Worm (Caenorhabditis elegans) whole organism, midembryonic: ENCODE results near the gene dyf-6.

Experiments
- T22C8.4 ChIP-seq: fragments of 200-800 bp; sonication (Bioruptor generic); IDR thresholded peaks from 2 replicates; pipeline ENCODE4 v1.3.6; 2022; ENCODE audit warnings: missing genetic modification characterization, missing compliant biosample characterization
- cog-1 ChIP-seq: sonication (generic microtip); optimal IDR thresholded peaks from 2 replicates; lab custom pipeline; 2016; ENCODE audit warnings: missing genetic modification characterization, missing compliant biosample characterization
- flt-1 ChIP-seq: fragments of 200-800 bp; sonication (Bioruptor generic); IDR thresholded peaks from 2 replicates; pipeline ENCODE4 v1.3.6; 2022; ENCODE audit warnings: missing genetic modification characterization, missing compliant biosample characterization
- klf-2 ChIP-seq: fragments of 200-800 bp; sonication (Bioruptor generic); conservative IDR thresholded peaks from 2 replicates; pipeline ENCODE4 v1.3.6; 2022; ENCODE audit warnings: missing genetic modification reagents, missing genetic modification characterization, missing compliant biosample characterization
- med-1 ChIP-seq: sonication (generic microtip); optimal IDR thresholded peaks from 2 replicates; lab custom pipeline; 2017; ENCODE audit warnings: missing genetic modification characterization, mild to moderate bottlenecking, missing compliant biosample characterization, antibody characterized with exemption, missing genetic modification reagents; ENCODE audit not compliant: insufficient read depth
- ref-1 ChIP-seq: fragments of 200-800 bp; sonication (Bioruptor generic); conservative IDR thresholded peaks from 2 replicates; pipeline ENCODE4 v1.3.6; 2022; ENCODE audit warnings: missing genetic modification reagents, missing genetic modification characterization, missing compliant biosample characterization
- tab-1 ChIP-seq: fragments of 200-800 bp; sonication (Bioruptor generic); IDR thresholded peaks from 2 replicates; pipeline ENCODE4 v1.3.6; 2022; ENCODE audit warnings: missing genetic modification characterization, missing compliant biosample characterization
- ztf-23 ChIP-seq: fragments of 200-800 bp; sonication (Bioruptor generic); IDR thresholded peaks from 2 replicates; pipeline ENCODE4 v1.3.6; 2022; ENCODE audit warnings: missing genetic modification reagents, missing genetic modification characterization, missing compliant biosample characterization
- ztf-29 ChIP-seq: fragments of 200-800 bp; sonication (Bioruptor generic); IDR thresholded peaks from 2 replicates; pipeline ENCODE4 v1.3.6; 2022; ENCODE audit warnings: missing genetic modification reagents, missing genetic modification characterization, missing compliant biosample characterization

dyf-6 gene

DNA sequence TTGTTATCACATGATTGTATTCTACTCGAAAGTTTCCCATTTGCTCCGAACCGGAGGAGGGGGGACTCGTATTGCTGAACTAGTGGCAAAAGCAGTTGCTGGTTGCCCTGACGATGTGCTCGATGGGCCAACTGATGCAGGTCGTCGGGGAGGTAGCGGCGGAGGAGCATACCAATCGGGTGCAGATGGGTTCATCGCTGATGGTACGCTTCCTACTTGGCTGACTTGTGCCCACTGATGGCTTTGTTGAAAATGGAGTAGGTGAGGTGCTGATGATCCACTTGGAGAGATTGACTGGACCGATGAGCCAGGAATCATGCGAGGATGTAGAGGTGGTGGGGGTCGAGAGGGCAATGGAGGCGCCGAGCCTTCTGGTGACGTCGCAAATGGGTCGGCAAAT, 12.7 kb downstream of the dyf-6 start:
- no peak for TF ChIP-seq T22C8.4 (GFP tag; lab: Robert Waterston, UW)
- TF ChIP-seq tab-1, result no peak
- TF ChIP-seq ztf-23, result no peak
- no peak for TF ChIP-seq cog-1 (tag; lab: Kevin White, UChicago)
- no peak for TF ChIP-seq ztf-29 (GFP tag; lab: Robert Waterston, UW)
- no peak for TF ChIP-seq ref-1 (GFP tag; lab: Robert Waterston, UW)
- no peak for TF ChIP-seq klf-2 (GFP tag; lab: Robert Waterston, UW)
- TF ChIP-seq flt-1 (GFP tag; lab: Robert Waterston, UW), result no peak
- TF ChIP-seq med-1 (GFP tag; lab: Kevin White, UChicago), result no peak

DNA sequence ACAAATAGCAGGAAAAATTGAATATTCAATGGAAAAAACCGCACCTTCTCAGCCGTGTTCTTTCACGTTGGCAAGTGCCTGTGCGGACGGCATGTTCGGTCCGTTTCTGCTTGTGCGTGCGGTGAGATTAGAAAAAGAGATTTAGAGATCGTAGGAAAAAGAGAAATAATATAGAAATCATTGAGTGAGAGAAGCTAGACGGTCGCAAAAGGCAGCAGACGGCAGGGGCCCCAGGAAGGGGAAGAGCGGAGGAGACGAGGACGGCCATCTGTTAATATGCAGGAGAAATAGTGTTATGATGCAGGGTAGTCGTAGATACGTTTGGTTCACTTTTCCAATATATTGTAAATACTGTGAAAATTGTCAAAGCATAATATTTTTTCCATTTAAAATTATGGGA, 13.8 kb downstream of the dyf-6 start, which contains the start of gene Y49A10A.2:
Gene Y49A10A.2 (minus strand): TSS at position 109 of the 400 bp plus-strand sequence.
- no peak for TF ChIP-seq ztf-29 (GFP tag; lab: Robert Waterston, UW)
- TF ChIP-seq klf-2 (GFP tag; lab: Robert Waterston, UW), result no peak
- no peak; the same call in 1 of the 2 replicates for TF ChIP-seq flt-1 (GFP tag; lab: Robert Waterston, UW)
- TF ChIP-seq cog-1 (tag; lab: Kevin White, UChicago), result peak; percentile 12
- 0 out of 2 replicates have a peak, but pooled peaks have one; percentile 49 for TF ChIP-seq ztf-23

DNA sequence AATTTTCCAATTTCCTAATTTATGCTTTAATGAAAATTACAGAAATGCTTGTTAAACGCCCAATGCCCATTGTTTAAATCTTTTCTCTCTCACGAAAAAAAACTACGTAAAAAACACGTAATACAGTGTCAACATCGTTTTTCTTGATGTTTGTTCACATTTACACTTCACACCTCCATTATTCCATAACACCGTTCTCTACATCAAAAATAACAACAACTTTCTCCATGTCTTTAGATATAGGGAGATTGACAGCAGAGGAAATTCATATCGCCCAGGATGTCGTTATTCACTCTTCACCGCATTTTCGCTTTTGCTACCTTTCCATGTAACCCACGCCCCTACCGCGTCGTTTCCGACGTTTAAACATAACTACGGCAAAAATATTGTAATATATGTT, 28.2 kb downstream of the dyf-6 start, which contains the start of gene efhc-1:
Gene efhc-1 (plus strand): TSS at position 301 of the 400 bp plus-strand sequence.
- no peak for TF ChIP-seq ztf-29 (GFP tag; lab: Robert Waterston, UW)
- TF ChIP-seq flt-1 (GFP tag; lab: Robert Waterston, UW), result no peak
- TF ChIP-seq T22C8.4 (GFP tag; lab: Robert Waterston, UW), result no peak
- TF ChIP-seq ztf-23, result no peak
- no peak for TF ChIP-seq tab-1
- TF ChIP-seq ref-1 (GFP tag; lab: Robert Waterston, UW), result no peak
- TF ChIP-seq cog-1 (tag; lab: Kevin White, UChicago), result no peak
- no peak for TF ChIP-seq med-1 (GFP tag; lab: Kevin White, UChicago)
- TF ChIP-seq klf-2 (GFP tag; lab: Robert Waterston, UW), result no peak

DNA sequence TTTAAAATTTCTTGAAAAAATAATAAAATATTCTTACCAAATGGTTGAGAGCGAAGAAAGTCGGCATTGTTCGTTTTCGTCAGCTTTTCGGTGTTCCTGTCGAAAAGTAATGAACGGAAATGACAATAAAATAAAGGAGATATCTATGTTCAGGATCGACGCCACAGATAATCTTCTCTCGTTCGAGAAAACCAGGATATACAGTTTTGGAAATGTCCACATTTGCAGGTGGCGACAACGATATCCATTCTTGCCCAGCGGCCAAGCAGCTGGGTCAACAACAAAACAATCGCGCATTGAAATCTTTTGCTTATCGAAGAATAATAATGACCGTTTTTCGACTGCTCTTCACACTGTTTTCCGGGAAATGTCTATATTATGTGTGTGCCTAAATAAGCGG, 30.7 kb downstream of the dyf-6 start, which contains the start of gene R07E3.7:
Gene R07E3.7 (minus strand): TSS at position 101 of the 400 bp plus-strand sequence.
- TF ChIP-seq ztf-23 (no peak), med-1 (GFP tag; lab: Kevin White, UChicago) (no peak), ref-1 (GFP tag; lab: Robert Waterston, UW) (no peak), T22C8.4 (GFP tag; lab: Robert Waterston, UW) (no peak), flt-1 (GFP tag; lab: Robert Waterston, UW) (no peak), cog-1 (tag; lab: Kevin White, UChicago) (no peak), tab-1 (no peak), ztf-29 (GFP tag; lab: Robert Waterston, UW) (no peak), klf-2 (GFP tag; lab: Robert Waterston, UW) (no peak)

DNA sequence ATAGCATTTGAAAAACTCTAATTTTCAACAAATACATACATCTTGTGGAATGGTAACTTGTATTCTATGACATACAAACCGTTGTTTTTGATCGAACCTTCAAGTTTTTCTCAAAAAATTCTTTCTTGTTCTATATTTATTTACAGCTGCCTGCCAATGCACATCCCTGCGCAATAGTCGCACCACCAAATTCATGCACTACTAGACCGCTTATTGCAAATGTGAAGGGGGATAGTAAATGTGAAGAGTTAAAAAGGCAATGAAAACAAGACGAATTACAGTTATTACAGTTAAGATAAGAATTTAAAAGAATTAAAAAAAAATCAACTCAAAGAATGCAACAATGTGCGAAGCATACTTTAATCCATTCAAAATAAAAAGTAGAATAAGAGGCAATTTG, 32.5 kb downstream of the dyf-6 start:
- TF ChIP-seq cog-1 (tag; lab: Kevin White, UChicago) (no peak), ztf-23 (no peak), klf-2 (GFP tag; lab: Robert Waterston, UW) (no peak), ztf-29 (GFP tag; lab: Robert Waterston, UW) (no peak)

DNA sequence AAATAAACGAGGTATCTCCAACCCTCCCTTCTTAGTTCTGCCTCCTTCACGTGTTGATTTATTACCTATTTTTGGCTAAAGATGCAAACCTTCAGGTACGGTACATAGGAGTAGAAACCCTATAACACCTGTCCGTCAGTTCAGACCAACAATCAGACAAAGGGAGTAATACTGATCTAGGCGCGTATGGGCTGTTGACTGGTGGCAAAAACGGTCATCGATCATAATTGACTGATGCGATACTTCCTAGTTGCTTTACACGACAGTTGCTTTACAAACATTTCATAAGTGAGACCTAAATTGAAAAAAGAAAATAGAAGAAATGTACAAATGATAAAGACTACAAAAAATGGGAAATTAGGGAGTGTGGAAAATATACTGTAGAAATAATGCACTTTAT, 36.2 kb downstream of the dyf-6 start:
- TF ChIP-seq ztf-29 (GFP tag; lab: Robert Waterston, UW) (no peak), T22C8.4 (GFP tag; lab: Robert Waterston, UW) (no peak), cog-1 (tag; lab: Kevin White, UChicago) (no peak), ref-1 (GFP tag; lab: Robert Waterston, UW) (no peak), med-1 (GFP tag; lab: Kevin White, UChicago) (no peak), klf-2 (GFP tag; lab: Robert Waterston, UW) (no peak), ztf-23 (no peak), tab-1 (no peak), flt-1 (GFP tag; lab: Robert Waterston, UW) (no peak)

DNA sequence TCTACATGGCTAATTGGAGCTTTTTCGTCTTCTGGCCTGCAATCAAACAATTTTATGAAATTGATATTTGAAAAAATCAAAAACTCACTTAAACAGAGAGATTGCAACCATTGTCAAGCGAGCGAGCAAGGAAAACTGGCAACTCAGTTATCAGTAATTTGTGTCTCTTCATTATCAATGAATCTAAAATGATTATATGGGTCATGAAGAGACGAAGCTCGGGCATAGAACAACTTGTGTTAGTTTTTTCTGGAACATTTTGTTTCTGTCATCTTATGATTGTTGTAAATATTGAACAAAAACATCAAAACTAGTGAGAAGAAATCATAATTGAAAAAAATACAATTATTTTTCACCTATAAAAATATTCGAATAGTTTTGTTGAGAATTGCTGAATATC, 45.3 kb downstream of the dyf-6 start, which contains the start of gene R07E3.1:
Gene R07E3.1 (minus strand): TSS at position 176 of the 400 bp plus-strand sequence.
- TF ChIP-seq ztf-23 (no peak), klf-2 (GFP tag; lab: Robert Waterston, UW) (no peak), cog-1 (tag; lab: Kevin White, UChicago) (no peak), flt-1 (GFP tag; lab: Robert Waterston, UW) (no peak), T22C8.4 (GFP tag; lab: Robert Waterston, UW) (no peak), tab-1 (no peak), med-1 (GFP tag; lab: Kevin White, UChicago) (no peak), ref-1 (GFP tag; lab: Robert Waterston, UW) (no peak), ztf-29 (GFP tag; lab: Robert Waterston, UW) (no peak)

DNA sequence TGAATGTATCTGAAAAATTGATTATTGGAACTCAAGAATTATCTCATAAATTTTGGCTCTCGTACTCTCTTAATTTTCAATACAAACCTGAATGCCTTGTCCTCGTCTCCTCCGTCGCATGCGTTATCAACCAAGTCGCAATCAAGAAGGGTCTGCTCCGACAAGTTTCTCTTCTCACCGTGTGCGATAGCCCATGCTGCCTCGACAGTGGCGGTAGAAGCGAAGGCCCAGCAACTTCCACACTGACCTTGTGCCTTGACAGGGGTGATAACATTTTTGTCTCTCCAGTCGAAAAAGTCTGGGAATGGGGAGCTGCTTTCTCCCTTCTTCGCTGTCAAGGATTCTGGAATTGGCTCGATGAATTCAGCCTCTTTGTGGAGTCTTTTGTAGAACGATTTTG, 46.3 kb downstream of the dyf-6 start:
- no peak for TF ChIP-seq med-1 (GFP tag; lab: Kevin White, UChicago)
- no peak for TF ChIP-seq ztf-23
- TF ChIP-seq T22C8.4 (GFP tag; lab: Robert Waterston, UW), result no peak
- TF ChIP-seq tab-1, result no peak
- no peak for TF ChIP-seq flt-1 (GFP tag; lab: Robert Waterston, UW)
- no peak for TF ChIP-seq cog-1 (tag; lab: Kevin White, UChicago)
- TF ChIP-seq klf-2 (GFP tag; lab: Robert Waterston, UW), result no peak
- TF ChIP-seq ztf-29 (GFP tag; lab: Robert Waterston, UW), result no peak
- TF ChIP-seq ref-1 (GFP tag; lab: Robert Waterston, UW), result no peak

DNA sequence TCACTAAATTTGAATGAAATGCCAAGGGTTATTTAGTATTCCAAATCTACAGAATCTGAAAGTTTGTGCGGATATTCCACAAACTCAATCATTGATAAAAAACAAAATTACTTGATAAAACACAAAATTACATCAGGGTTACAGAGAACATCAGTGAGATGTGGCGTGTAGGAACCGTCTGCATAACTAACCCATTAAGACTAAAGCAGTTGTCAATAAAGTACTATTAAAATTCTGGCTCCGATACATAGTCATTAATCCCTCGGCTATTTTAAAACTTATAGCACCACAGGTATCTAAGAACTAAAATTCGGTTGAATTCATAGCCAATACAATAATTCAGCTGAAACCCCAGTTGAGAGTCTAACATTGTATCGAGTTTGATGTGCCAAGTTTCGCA, 47.5 kb downstream of the dyf-6 start:
- TF ChIP-seq cog-1 (tag; lab: Kevin White, UChicago), result no peak
- TF ChIP-seq klf-2 (GFP tag; lab: Robert Waterston, UW), result no peak
- TF ChIP-seq ref-1 (GFP tag; lab: Robert Waterston, UW), result no peak
- no peak for TF ChIP-seq T22C8.4 (GFP tag; lab: Robert Waterston, UW)
